Worm (Caenorhabditis elegans): ENCODE data around the gene ncr-2.

The ncr-2 gene

ce11 chrIII:8287519-8287918, 29.4 kb downstream of the ncr-2 start:
- TF ChIP-seq hmbx-1 (tag; optimal IDR thresholded peaks at IDR 0.05) (no peak), hmg-4 (GFP tag; optimal IDR thresholded peaks at IDR 0.05) (peak; percentile 38)

DNA sequence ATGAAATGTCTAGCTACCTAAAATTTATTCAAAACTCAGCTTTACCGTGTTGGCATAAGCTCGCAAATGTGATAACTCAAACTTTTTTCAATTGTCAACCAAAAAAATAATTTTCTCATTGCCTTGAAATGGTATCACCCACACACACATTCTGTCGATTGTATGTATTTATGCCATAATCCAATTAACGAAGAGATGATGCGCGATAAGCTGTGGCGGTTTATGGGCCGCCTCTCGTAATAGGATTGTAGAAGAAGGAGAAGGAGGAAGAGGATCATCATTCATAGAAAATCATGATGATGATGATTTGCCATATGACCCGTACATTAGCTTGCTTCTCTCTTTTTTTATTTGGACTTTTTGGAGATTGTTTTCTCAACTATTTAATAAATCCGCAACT, 31.0 kb downstream of the ncr-2 start:
- TF ChIP-seq scrt-1 (GFP tag; IDR thresholded peaks at IDR 0.05), result no peak
- TF ChIP-seq B0310.2 (tag; optimal IDR thresholded peaks at IDR 0.05), result no peak
- TF ChIP-seq hmbx-1 (tag; optimal IDR thresholded peaks at IDR 0.05), result no peak
- no peak for TF ChIP-seq aly-1 (tag; optimal IDR thresholded peaks at IDR 0.05)
- TF ChIP-seq hmg-4 (GFP tag; optimal IDR thresholded peaks at IDR 0.05), result no peak
- TF ChIP-seq ceh-36 (tag; optimal IDR thresholded peaks at IDR 0.05), result no peak
- TF ChIP-seq ceh-13 (GFP tag; optimal IDR thresholded peaks at IDR 0.05), result no peak
- no peak for TF ChIP-seq ama-1 (optimal IDR thresholded peaks at IDR 0.05)
- TF ChIP-seq flt-1 (GFP tag; IDR thresholded peaks at IDR 0.05), result no peak
- no peak for TF ChIP-seq hnd-1 (tag; optimal IDR thresholded peaks at IDR 0.05)
- no peak for TF ChIP-seq tra-4 (tag; optimal IDR thresholded peaks at IDR 0.05)
- no peak for TF ChIP-seq sea-1 (GFP tag; conservative IDR thresholded peaks at IDR 0.05)
- TF ChIP-seq tbx-11 (GFP tag; IDR thresholded peaks at IDR 0.05), result no peak
- TF ChIP-seq tbx-37 (GFP tag; conservative IDR thresholded peaks at IDR 0.05), result no peak
- no peak for TF ChIP-seq pes-1 (GFP tag; IDR thresholded peaks at IDR 0.05)

- TF ChIP-seq sea-1 (GFP tag; conservative IDR thresholded peaks at IDR 0.05) (no peak), ama-1 (optimal IDR thresholded peaks at IDR 0.05) (no peak), aly-1 (tag; optimal IDR thresholded peaks at IDR 0.05) (no peak), F13C5.2 (tag; optimal IDR thresholded peaks at IDR 0.05) (no peak), ceh-13 (GFP tag; optimal IDR thresholded peaks at IDR 0.05) (no peak), pes-1 (GFP tag; IDR thresholded peaks at IDR 0.05) (no peak), ets-7 (tag; optimal IDR thresholded peaks at IDR 0.05) (no peak), tbx-11 (GFP tag; IDR thresholded peaks at IDR 0.05) (no peak), hmg-4 (GFP tag; optimal IDR thresholded peaks at IDR 0.05) (no peak), scrt-1 (GFP tag; IDR thresholded peaks at IDR 0.05) (no peak), hmbx-1 (tag; optimal IDR thresholded peaks at IDR 0.05) (no peak), hnd-1 (tag; optimal IDR thresholded peaks at IDR 0.05) (no peak), flt-1 (GFP tag; IDR thresholded peaks at IDR 0.05) (no peak), tra-4 (tag; optimal IDR thresholded peaks at IDR 0.05) (no peak), tbx-37 (GFP tag; conservative IDR thresholded peaks at IDR 0.05) (no peak)
Observed at ce11 chrIII:8291268-8292032, 33.3 kb downstream of the ncr-2 start.

DNA sequence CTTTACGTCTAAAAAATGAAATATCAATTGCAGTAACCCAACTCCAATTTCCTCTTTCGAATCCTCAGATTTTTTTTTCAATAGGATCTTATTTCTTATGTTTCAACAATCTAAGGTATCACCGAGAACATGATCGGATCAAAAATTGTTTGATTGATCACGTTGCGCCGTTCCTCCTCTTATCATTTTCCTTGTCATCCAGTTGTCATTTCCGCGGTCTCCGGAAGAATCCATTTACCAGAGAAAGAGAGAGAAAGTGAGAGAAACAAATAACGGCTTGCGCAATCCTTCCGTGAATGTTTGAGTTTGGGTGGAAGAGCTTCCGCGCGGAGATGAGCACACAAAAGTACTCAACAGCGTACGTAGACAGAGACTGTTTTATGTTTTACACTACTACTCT, 35.1 kb downstream of the ncr-2 start:
- TF ChIP-seq hmg-4 (GFP tag; optimal IDR thresholded peaks at IDR 0.05), result no peak
- TF ChIP-seq flt-1 (GFP tag; IDR thresholded peaks at IDR 0.05), result no peak
- TF ChIP-seq hnd-1 (tag; optimal IDR thresholded peaks at IDR 0.05), result no peak
- TF ChIP-seq B0310.2 (tag; optimal IDR thresholded peaks at IDR 0.05), result no peak
- TF ChIP-seq ceh-36 (tag; optimal IDR thresholded peaks at IDR 0.05), result no peak
- TF ChIP-seq tbx-11 (GFP tag; IDR thresholded peaks at IDR 0.05), result no peak
- no peak for TF ChIP-seq aly-1 (tag; optimal IDR thresholded peaks at IDR 0.05)
- no peak for TF ChIP-seq tbx-37 (GFP tag; conservative IDR thresholded peaks at IDR 0.05)
- TF ChIP-seq ets-7 (tag; optimal IDR thresholded peaks at IDR 0.05), result no peak
- no peak for TF ChIP-seq sea-1 (GFP tag; conservative IDR thresholded peaks at IDR 0.05)
- TF ChIP-seq ceh-13 (GFP tag; optimal IDR thresholded peaks at IDR 0.05), result no peak
- no peak for TF ChIP-seq pes-1 (GFP tag; IDR thresholded peaks at IDR 0.05)
- TF ChIP-seq F13C5.2 (tag; optimal IDR thresholded peaks at IDR 0.05), result no peak

DNA sequence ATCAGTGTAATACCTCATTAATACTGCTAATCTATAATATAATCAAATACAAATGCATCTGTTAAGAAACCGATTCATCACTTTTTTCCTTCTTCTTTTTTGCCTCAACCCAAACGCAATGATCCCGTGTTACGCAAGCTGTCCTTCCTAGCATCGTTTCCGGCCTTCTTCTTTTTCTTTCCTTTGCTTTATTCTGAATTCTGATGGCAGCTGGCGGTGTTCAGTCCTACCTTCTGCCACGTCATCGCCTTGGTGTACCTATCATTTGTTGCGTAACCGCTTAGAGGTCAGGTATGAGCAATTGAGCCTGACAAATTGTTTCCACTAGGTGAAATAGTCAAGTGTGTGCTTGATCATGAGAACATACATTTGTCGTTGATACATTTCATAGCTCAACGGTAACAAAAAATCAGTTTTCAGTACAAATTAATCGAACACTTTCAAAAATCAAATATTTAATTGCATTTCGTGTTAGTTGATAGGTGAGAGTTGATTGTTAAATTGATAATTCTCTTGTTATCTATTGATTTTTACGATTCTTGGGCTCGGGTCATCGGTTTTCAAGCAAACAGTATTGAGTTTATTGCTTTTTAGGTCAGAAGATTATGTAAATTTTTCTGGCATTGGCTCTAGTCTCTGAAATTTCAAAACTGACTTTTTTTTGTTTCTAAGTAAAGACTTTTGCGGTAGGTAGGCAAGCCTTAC, 40.2 kb downstream of the ncr-2 start:
- no peak for TF ChIP-seq tbx-11 (GFP tag; IDR thresholded peaks at IDR 0.05)
- peak; percentile 30 for TF ChIP-seq hmg-4 (GFP tag; optimal IDR thresholded peaks at IDR 0.05)
- peak; percentile 95 for TF ChIP-seq ets-7 (tag; optimal IDR thresholded peaks at IDR 0.05)
- peak; percentile 38; the same call in 1 of the 2 replicates for TF ChIP-seq pes-1 (GFP tag; IDR thresholded peaks at IDR 0.05)

DNA sequence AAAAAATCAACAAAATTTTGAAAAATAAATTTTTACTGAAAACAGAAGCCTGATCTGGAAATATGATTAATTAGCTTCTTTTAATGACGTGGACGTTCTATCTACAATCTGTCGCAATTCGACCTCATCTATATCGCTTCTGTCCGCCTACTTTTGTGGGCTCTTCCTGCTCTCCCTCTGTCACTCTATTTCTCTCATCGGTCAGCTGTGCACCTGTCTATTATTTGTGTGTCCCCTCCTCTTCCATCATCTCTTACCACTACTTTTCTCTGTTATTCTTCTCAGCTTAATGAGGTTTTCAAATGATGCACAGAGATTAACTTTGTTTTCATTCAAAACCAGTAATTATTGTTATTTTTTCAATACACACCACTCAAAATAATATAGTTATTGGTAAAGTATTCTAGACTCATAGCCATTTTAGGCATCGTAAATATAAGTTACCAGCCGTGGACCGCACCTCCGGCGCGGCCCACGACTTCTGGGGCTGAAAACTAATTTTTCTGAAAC, 41.0 kb downstream of the ncr-2 start:
- TF ChIP-seq flt-1 (GFP tag; IDR thresholded peaks at IDR 0.05) (no peak), hmbx-1 (tag; optimal IDR thresholded peaks at IDR 0.05) (no peak), tra-4 (tag; optimal IDR thresholded peaks at IDR 0.05) (no peak), F13C5.2 (tag; optimal IDR thresholded peaks at IDR 0.05) (no peak), tbx-37 (GFP tag; conservative IDR thresholded peaks at IDR 0.05) (no peak), ceh-13 (GFP tag; optimal IDR thresholded peaks at IDR 0.05) (no peak), hnd-1 (tag; optimal IDR thresholded peaks at IDR 0.05) (no peak), pes-1 (GFP tag; IDR thresholded peaks at IDR 0.05) (no peak), hmg-4 (GFP tag; optimal IDR thresholded peaks at IDR 0.05) (no peak), sea-1 (GFP tag; conservative IDR thresholded peaks at IDR 0.05) (no peak), ceh-36 (tag; optimal IDR thresholded peaks at IDR 0.05) (no peak), B0310.2 (tag; optimal IDR thresholded peaks at IDR 0.05) (no peak), ets-7 (tag; optimal IDR thresholded peaks at IDR 0.05) (no peak), ama-1 (optimal IDR thresholded peaks at IDR 0.05) (no peak), tbx-11 (GFP tag; IDR thresholded peaks at IDR 0.05) (no peak), scrt-1 (GFP tag; IDR thresholded peaks at IDR 0.05) (no peak), aly-1 (tag; optimal IDR thresholded peaks at IDR 0.05) (no peak)

DNA sequence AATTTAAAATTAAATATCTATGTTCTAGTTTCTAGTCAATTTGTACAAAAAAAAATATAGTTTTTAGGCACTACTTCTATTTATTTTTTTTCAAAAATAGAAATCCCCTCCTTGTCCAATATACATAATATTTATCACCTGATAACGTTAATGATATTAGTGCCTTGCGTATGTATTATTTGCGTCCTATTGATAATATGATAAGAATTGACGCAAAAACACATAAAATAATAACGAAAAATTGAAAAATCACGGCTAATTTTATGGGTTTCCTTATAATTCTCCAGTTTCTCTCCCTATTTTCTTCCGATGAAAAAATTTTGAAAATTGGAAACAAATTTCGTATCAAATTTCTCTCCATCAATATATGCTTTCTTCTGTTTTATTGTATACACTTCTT, 41.6 kb downstream of the ncr-2 start:
- no peak for TF ChIP-seq hmg-4 (GFP tag; optimal IDR thresholded peaks at IDR 0.05)
- no peak for TF ChIP-seq tbx-11 (GFP tag; IDR thresholded peaks at IDR 0.05)
- no peak for TF ChIP-seq scrt-1 (GFP tag; IDR thresholded peaks at IDR 0.05)
